Fruit fly (Drosophila melanogaster) whole organism, embryonic: ENCODE data around the gene Vps2.
A peak's percentile ranks its signal among the peaks of the same experiment; 100 is the strongest.

Source experiments
- CG11695 ChIP-seq: fragments of 200-800 bp; sonication (Bioruptor generic); IDR thresholded peaks from 3 replicates; pipeline ENCODE4 v1.3.6; 2022; ENCODE audit warnings: missing biosample characterization, missing genetic modification characterization
- CG2712 ChIP-seq: fragments of 200-800 bp; optimal IDR thresholded peaks from 3 replicates; lab custom pipeline; 2019; ENCODE audit warnings: missing biosample characterization, mild to moderate bottlenecking, missing genetic modification characterization, moderate library complexity
- CG6791 ChIP-seq: fragments of 200-800 bp; sonication (Bioruptor generic); IDR thresholded peaks from 3 replicates; pipeline ENCODE4 v1.3.6; 2022; ENCODE audit warnings: missing biosample characterization, missing genetic modification characterization; ENCODE audit not compliant: partially characterized antibody
- HLHmδ ChIP-seq: fragments of 200-800 bp; sonication (Bioruptor generic); optimal IDR thresholded peaks from 2 replicates; lab custom pipeline; 2018; ENCODE audit warnings: missing biosample characterization, mild to moderate bottlenecking, missing genetic modification characterization, moderate library complexity
- Lim3 ChIP-seq: fragments of 200-800 bp; sonication (Bioruptor generic); IDR thresholded peaks from 2 replicates; pipeline ENCODE4 v1.3.6; 2022; ENCODE audit warnings: missing biosample characterization, missing genetic modification characterization
- ara ChIP-seq: fragments of 200-800 bp; sonication (Bioruptor generic); IDR thresholded peaks from 2 replicates; pipeline ENCODE4 v1.3.6; 2022; ENCODE audit warnings: missing biosample characterization, missing genetic modification characterization
- chif ChIP-seq, 2 experiments: fragments of 200-800 bp; sonication (Bioruptor generic); optimal IDR thresholded peaks; 3 replicates each; lab custom pipeline; 2016; ENCODE audit warnings: missing biosample characterization in 2 of 2, missing genetic modification characterization in 2 of 2
- pho ChIP-seq: fragments of 200-800 bp; sonication (Bioruptor generic); optimal IDR thresholded peaks from 2 replicates; lab custom pipeline; 2016; ENCODE audit warnings: missing biosample characterization, missing genetic modification characterization
- vvl ChIP-seq: fragments of 200-800 bp; sonication (Bioruptor generic); IDR thresholded peaks from 2 replicates; pipeline ENCODE4 v1.3.6; 2022; ENCODE audit warnings: missing biosample characterization, missing genetic modification characterization

DNA sequence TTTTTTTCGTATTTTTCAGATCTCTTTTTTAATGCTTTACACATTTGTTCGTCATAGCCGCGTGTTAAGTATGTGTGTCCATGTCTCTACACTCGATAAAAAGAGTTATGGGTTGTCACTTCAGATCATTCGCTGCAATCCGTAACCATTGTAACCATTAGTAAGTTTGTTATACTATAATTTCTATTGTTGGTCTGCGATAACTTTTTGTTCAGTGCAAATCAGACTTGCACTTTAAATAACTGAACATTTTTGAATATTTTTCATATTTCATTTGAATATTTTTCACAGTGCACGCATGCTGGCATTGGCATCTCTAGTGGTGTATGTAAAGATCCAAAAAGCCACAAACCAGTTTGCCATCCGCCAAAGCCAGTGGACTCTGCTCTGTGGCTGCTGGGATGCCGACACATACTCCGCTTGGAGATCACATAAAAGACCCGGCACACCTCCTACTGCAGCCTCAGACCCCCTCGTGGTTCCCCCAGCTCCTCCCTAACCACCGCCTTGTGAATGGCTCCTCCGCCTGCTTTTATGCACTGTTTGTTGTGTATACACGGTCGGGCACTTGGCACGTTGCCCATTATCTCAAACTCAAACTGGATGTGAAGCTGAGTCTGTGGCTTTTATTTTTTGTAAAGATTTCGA, 43.6 kb upstream of the Vps2 start:
- peak; percentile 84 for TF ChIP-seq pho (GFP tag; lab: Kevin White, UChicago)
- TF ChIP-seq HLHmδ (GFP tag; lab: Kevin White, UChicago): peak; percentile 98
- TF ChIP-seq chif (GFP tag; optimal IDR thresholded peaks at IDR 0.05; lab: Kevin White, UChicago): peak; percentile 84 to 89
- peak; percentile 88 for TF ChIP-seq CG11695 (GFP tag; lab: Robert Waterston, UW)
- no peak for TF ChIP-seq CG6791 (GFP tag; lab: Robert Waterston, UW)
- TF ChIP-seq ara: peak; percentile 84
- peak; percentile 95 for TF ChIP-seq CG2712 (tag; lab: Kevin White, UChicago)
- peak; percentile 72 for TF ChIP-seq Lim3 (GFP tag; lab: Robert Waterston, UW)
- peak; percentile 90 for TF ChIP-seq vvl (GFP tag; lab: Robert Waterston, UW)
